Worm (Caenorhabditis elegans) whole organism, young adult: ENCODE data around the gene ung-1.

ENCODE experiments used
- B0019.2 ChIP-seq: fragments of 200-800 bp; sonication (Bioruptor generic); conservative IDR thresholded peaks from 2 replicates; pipeline ENCODE4 v1.3.6; 2022; ENCODE audit warnings: missing genetic modification reagents, missing genetic modification characterization, missing compliant biosample characterization
- C06A6.2 ChIP-seq: fragments of 200-800 bp; sonication (Bioruptor generic); conservative IDR thresholded peaks from 2 replicates; pipeline ENCODE4 v1.3.6; 2022; ENCODE audit warnings: missing genetic modification characterization, missing compliant biosample characterization
- F22D6.2 ChIP-seq: sonication (generic microtip); optimal IDR thresholded peaks from 2 replicates; lab custom pipeline; 2016; ENCODE audit warnings: mild to moderate bottlenecking, missing genetic modification characterization, missing compliant biosample characterization
- F33H1.4 ChIP-seq: fragments of 200-800 bp; sonication (Bioruptor generic); IDR thresholded peaks from 2 replicates; pipeline ENCODE4 v1.3.6; 2022; ENCODE audit warnings: missing genetic modification reagents, missing genetic modification characterization, missing compliant biosample characterization
- F55B11.4 ChIP-seq: sonication (generic microtip); optimal IDR thresholded peaks from 2 replicates; lab custom pipeline; 2016; ENCODE audit warnings: missing compliant biosample characterization, missing genetic modification characterization, borderline replicate concordance; ENCODE audit not compliant: insufficient read depth
- F57C9.4 ChIP-seq: sonication (generic microtip); optimal IDR thresholded peaks from 2 replicates; lab custom pipeline; 2017; ENCODE audit warnings: mild to moderate bottlenecking, missing genetic modification characterization, missing compliant biosample characterization
- Y53F4B.3 ChIP-seq: fragments of 200-800 bp; sonication (Bioruptor generic); IDR thresholded peaks from 2 replicates; pipeline ENCODE4 v1.3.6; 2022; ENCODE audit warnings: missing genetic modification reagents, missing genetic modification characterization, missing compliant biosample characterization
- Y95B8A.8 ChIP-seq: fragments of 200-800 bp; sonication (Bioruptor generic); IDR thresholded peaks from 2 replicates; pipeline ENCODE4 v1.3.6; 2022; ENCODE audit warnings: missing genetic modification reagents, missing genetic modification characterization, missing compliant biosample characterization
- akir-1 ChIP-seq: fragments of 200-800 bp; sonication (Bioruptor generic); optimal IDR thresholded peaks from 2 replicates; lab custom pipeline; 2018; ENCODE audit warnings: mild to moderate bottlenecking, missing genetic modification characterization, moderate library complexity, missing compliant biosample characterization
- ama-1 ChIP-seq, 3 experiments: fragments of 150-350 bp in 1 of 3; sonication (generic microtip) in 2 of 3; optimal IDR thresholded peaks; 2 replicates each; lab custom pipeline; 2014 to 2018; ENCODE audit warnings: missing biosample characterization in 2 of 3, missing genetic modification characterization in 2 of 3, missing genetic modification reagents in 2 of 3
- aptf-3 ChIP-seq: fragments of 200-800 bp; sonication (Bioruptor generic); IDR thresholded peaks from 2 replicates; pipeline ENCODE4 v1.3.6; 2022; ENCODE audit warnings: missing genetic modification characterization, missing compliant biosample characterization
- attf-5 ChIP-seq: fragments of 200-800 bp; sonication (Bioruptor generic); optimal IDR thresholded peaks from 2 replicates; lab custom pipeline; 2018; ENCODE audit warnings: mild to moderate bottlenecking, missing genetic modification characterization, missing compliant biosample characterization
- attf-6 ChIP-seq: fragments of 200-800 bp; sonication (Bioruptor generic); IDR thresholded peaks from 2 replicates; pipeline ENCODE4 v1.3.6; 2022; ENCODE audit warnings: missing genetic modification reagents, missing genetic modification characterization, missing compliant biosample characterization
- ccch-3 ChIP-seq: fragments of 200-800 bp; sonication (Bioruptor generic); optimal IDR thresholded peaks from 2 replicates; lab custom pipeline; 2018; ENCODE audit warnings: mild to moderate bottlenecking, missing genetic modification characterization, missing compliant biosample characterization
- ceh-100 ChIP-seq: fragments of 200-800 bp; sonication (Bioruptor generic); IDR thresholded peaks from 2 replicates; pipeline ENCODE4 v1.3.6; 2022; ENCODE audit warnings: missing genetic modification reagents, missing genetic modification characterization, missing compliant biosample characterization
- ceh-58 ChIP-seq: fragments of 200-800 bp; sonication (Bioruptor generic); IDR thresholded peaks from 2 replicates; pipeline ENCODE4 v1.3.6; 2022; ENCODE audit warnings: missing genetic modification characterization, missing compliant biosample characterization
- ceh-79 ChIP-seq: sonication (generic microtip); optimal IDR thresholded peaks from 2 replicates; lab custom pipeline; 2017; ENCODE audit warnings: mild to moderate bottlenecking, missing genetic modification characterization, missing compliant biosample characterization
- efl-1 ChIP-seq: fragments of 150-350 bp; optimal IDR thresholded peaks from 2 replicates; lab custom pipeline; 2014; ENCODE audit warnings: missing biosample characterization, missing genetic modification reagents, missing genetic modification characterization
- egl-18 ChIP-seq: fragments of 200-800 bp; sonication (Bioruptor generic); IDR thresholded peaks from 2 replicates; pipeline ENCODE4 v1.3.6; 2022; ENCODE audit warnings: missing genetic modification reagents, missing genetic modification characterization, missing compliant biosample characterization
- egl-44 ChIP-seq: fragments of 200-800 bp; sonication (Bioruptor generic); IDR thresholded peaks from 2 replicates; pipeline ENCODE4 v1.3.6; 2022; ENCODE audit warnings: missing genetic modification reagents, missing genetic modification characterization, missing compliant biosample characterization
- gei-17 ChIP-seq: fragments of 200-800 bp; sonication (Bioruptor generic); optimal IDR thresholded peaks from 2 replicates; lab custom pipeline; 2018; ENCODE audit warnings: mild to moderate bottlenecking, missing genetic modification characterization, missing compliant biosample characterization
- hmg-20 ChIP-seq: fragments of 200-800 bp; sonication (Bioruptor generic); IDR thresholded peaks from 2 replicates; pipeline ENCODE4 v1.3.6; 2022; ENCODE audit warnings: missing genetic modification reagents, missing genetic modification characterization, missing compliant biosample characterization
- hrde-1 ChIP-seq: sonication (generic microtip); optimal IDR thresholded peaks from 2 replicates; lab custom pipeline; 2016; ENCODE audit warnings: missing genetic modification characterization, mild to moderate bottlenecking, missing compliant biosample characterization, moderate library complexity, missing genotype, missing genetic modification reagents, borderline replicate concordance
- lag-1 ChIP-seq: fragments of 200-800 bp; sonication (Bioruptor generic); IDR thresholded peaks from 2 replicates; pipeline ENCODE4 v1.3.6; 2022; ENCODE audit warnings: missing genetic modification reagents, missing genetic modification characterization, missing compliant biosample characterization
- let-526 ChIP-seq: fragments of 200-800 bp; sonication (Bioruptor generic); IDR thresholded peaks from 2 replicates; pipeline ENCODE4 v1.3.6; 2022; ENCODE audit warnings: missing genetic modification reagents, missing genetic modification characterization, missing compliant biosample characterization
- lin-26 ChIP-seq: fragments of 200-800 bp; sonication (Bioruptor generic); IDR thresholded peaks from 2 replicates; pipeline ENCODE4 v1.3.6; 2022; ENCODE audit warnings: missing genetic modification reagents, missing genetic modification characterization, missing compliant biosample characterization
- lin-35 ChIP-seq, 3 experiments: fragments of 150-350 bp in 2 of 3; sonication (generic microtip) in 1 of 3; optimal IDR thresholded peaks; 2 replicates each; lab custom pipeline; 2014 to 2018; ENCODE audit warnings: missing biosample characterization in 3 of 3, missing genetic modification characterization in 3 of 3, missing genetic modification reagents in 3 of 3
- lin-40 ChIP-seq: sonication (generic microtip); optimal IDR thresholded peaks from 2 replicates; lab custom pipeline; 2016; ENCODE audit warnings: missing genetic modification characterization, mild to moderate bottlenecking, missing compliant biosample characterization, missing genotype, missing genetic modification reagents
- lir-1 ChIP-seq: fragments of 200-800 bp; sonication (Bioruptor generic); conservative IDR thresholded peaks from 2 replicates; pipeline ENCODE4 v1.3.6; 2022; ENCODE audit warnings: missing genetic modification reagents, missing genetic modification characterization, missing compliant biosample characterization
- lsl-1 ChIP-seq: fragments of 200-800 bp; sonication (Bioruptor generic); optimal IDR thresholded peaks from 2 replicates; lab custom pipeline; 2018; ENCODE audit warnings: mild to moderate bottlenecking, missing genetic modification characterization, moderate library complexity, missing compliant biosample characterization
- madf-8 ChIP-seq: fragments of 200-800 bp; sonication (Bioruptor generic); conservative IDR thresholded peaks from 2 replicates; pipeline ENCODE4 v1.3.6; 2022; ENCODE audit warnings: missing genetic modification reagents, missing genetic modification characterization, missing compliant biosample characterization
- mcd-1 ChIP-seq: fragments of 200-800 bp; sonication (Bioruptor generic); IDR thresholded peaks from 2 replicates; pipeline ENCODE4 v1.3.6; 2022; ENCODE audit warnings: missing genetic modification reagents, missing genetic modification characterization, missing compliant biosample characterization
- mes-4 ChIP-seq: sonication (generic microtip); optimal IDR thresholded peaks from 2 replicates; lab custom pipeline; 2016; ENCODE audit warnings: missing genotype, missing genetic modification characterization, missing compliant biosample characterization
- mxl-1 ChIP-seq: sonication (generic microtip); optimal IDR thresholded peaks from 2 replicates; lab custom pipeline; 2016; ENCODE audit warnings: missing genetic modification characterization, missing compliant biosample characterization
- nhr-120 ChIP-seq: fragments of 200-800 bp; sonication (Bioruptor generic); IDR thresholded peaks from 2 replicates; pipeline ENCODE4 v1.3.6; 2022; ENCODE audit warnings: missing genetic modification characterization, missing compliant biosample characterization
- nhr-90 ChIP-seq: sonication (generic microtip); optimal IDR thresholded peaks from 2 replicates; lab custom pipeline; 2016; ENCODE audit warnings: missing genotype, mild to moderate bottlenecking, missing genetic modification characterization, missing compliant biosample characterization
- pbrm-1 ChIP-seq: fragments of 200-800 bp; sonication (Bioruptor generic); IDR thresholded peaks from 2 replicates; pipeline ENCODE4 v1.3.6; 2022; ENCODE audit warnings: missing genetic modification reagents, missing genetic modification characterization, missing compliant biosample characterization
- rcor-1 ChIP-seq: fragments of 200-800 bp; sonication (Bioruptor generic); IDR thresholded peaks from 2 replicates; pipeline ENCODE4 v1.3.6; 2022; ENCODE audit warnings: missing genetic modification reagents, missing genetic modification characterization, missing compliant biosample characterization
- rec-8 ChIP-seq, 2 experiments: sonication (generic microtip); optimal IDR thresholded peaks; 2 replicates each; lab custom pipeline; 2016; ENCODE audit warnings: mild to moderate bottlenecking in 2 of 2, missing genetic modification characterization in 2 of 2, missing genetic modification reagents in 2 of 2, missing genotype in 2 of 2, missing biosample characterization in 1 of 2, missing compliant biosample characterization in 1 of 2, moderate library complexity in 1 of 2
- repo-1 ChIP-seq: sonication (generic microtip); optimal IDR thresholded peaks from 2 replicates; lab custom pipeline; 2017; ENCODE audit warnings: mild to moderate bottlenecking, missing genetic modification characterization, missing compliant biosample characterization
- sdz-38 ChIP-seq: sonication (generic microtip); optimal IDR thresholded peaks from 2 replicates; lab custom pipeline; 2016; ENCODE audit warnings: missing genotype, missing genetic modification characterization, missing compliant biosample characterization
- somi-1 ChIP-seq: fragments of 200-800 bp; sonication (Bioruptor generic); optimal IDR thresholded peaks from 2 replicates; lab custom pipeline; 2018; ENCODE audit warnings: mild to moderate bottlenecking, missing genetic modification characterization, missing compliant biosample characterization
- unc-130 ChIP-seq: sonication (generic microtip); optimal IDR thresholded peaks from 2 replicates; lab custom pipeline; 2016; ENCODE audit warnings: missing genetic modification reagents, missing genetic modification characterization, missing compliant biosample characterization
- unc-62 ChIP-seq: fragments of 150-350 bp; optimal IDR thresholded peaks from 2 replicates; lab custom pipeline; 2014; ENCODE audit warnings: missing biosample characterization, missing genetic modification reagents, missing genetic modification characterization
- zim-3 ChIP-seq: sonication (generic microtip); optimal IDR thresholded peaks from 2 replicates; lab custom pipeline; 2017; ENCODE audit warnings: mild to moderate bottlenecking, missing genetic modification characterization, moderate library complexity, missing compliant biosample characterization
- ztf-18 ChIP-seq: sonication (generic microtip); optimal IDR thresholded peaks from 2 replicates; lab custom pipeline; 2016; ENCODE audit warnings: missing genotype, mild to moderate bottlenecking, missing genetic modification characterization, missing compliant biosample characterization
- ztf-25 ChIP-seq: fragments of 200-800 bp; sonication (Bioruptor generic); IDR thresholded peaks from 2 replicates; pipeline ENCODE4 v1.3.6; 2022; ENCODE audit warnings: missing genetic modification reagents, missing genetic modification characterization, missing compliant biosample characterization
- ztf-3 ChIP-seq: fragments of 200-800 bp; sonication (Bioruptor generic); optimal IDR thresholded peaks from 2 replicates; lab custom pipeline; 2018; ENCODE audit warnings: mild to moderate bottlenecking, missing genetic modification characterization, missing compliant biosample characterization
- ztf-6 ChIP-seq: fragments of 200-800 bp; sonication (Bioruptor generic); IDR thresholded peaks from 2 replicates; pipeline ENCODE4 v1.3.6; 2022; ENCODE audit warnings: missing genetic modification reagents, missing genetic modification characterization, missing compliant biosample characterization

Gene ung-1

DNA sequence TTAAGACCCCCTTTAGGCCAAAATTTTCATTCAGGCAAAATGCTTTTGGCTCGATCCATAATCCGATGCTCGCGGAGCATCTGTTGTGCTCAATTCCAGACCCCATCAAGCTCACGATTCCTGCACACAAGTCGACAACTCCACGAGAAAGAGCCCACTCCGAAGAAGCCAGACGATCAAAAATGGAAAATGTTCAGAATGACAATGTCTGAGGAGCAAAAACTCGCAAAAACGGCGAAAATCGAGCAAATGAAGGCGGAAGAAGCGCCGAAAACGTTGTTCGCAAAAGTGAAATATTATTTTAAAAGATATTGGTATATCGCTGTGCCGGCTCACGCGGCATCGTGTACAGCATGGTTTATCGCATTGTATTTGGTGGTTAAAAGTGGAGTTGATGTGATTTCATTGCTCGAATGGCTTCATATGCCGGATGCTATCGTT is 52.2 kb downstream of the ung-1 start, which contains the start of gene Y56A3A.22 (continued):
- TF ChIP-seq lin-26 (GFP tag; lab: Robert Waterston, UW) (peak; percentile 55; the same call in 1 of the 2 replicates), ceh-58 (GFP tag; lab: Robert Waterston, UW) (no peak), egl-44 (no peak), pbrm-1 (GFP tag; lab: Robert Waterston, UW) (peak; percentile 81), lsl-1 (GFP tag; lab: Kevin White, UChicago) (no peak), ceh-100 (0 out of 2 replicates have a peak, but pooled peaks have one; percentile 26), mcd-1 (peak; percentile 46), C06A6.2 (GFP tag; lab: Robert Waterston, UW) (no peak), somi-1 (GFP tag; lab: Kevin White, UChicago) (peak; percentile 15), mxl-1 (tag; lab: Kevin White, UChicago) (no peak), Y53F4B.3 (GFP tag; lab: Robert Waterston, UW) (no peak), gei-17 (GFP tag; lab: Kevin White, UChicago) (peak; percentile 31), madf-8 (no peak), nhr-120 (GFP tag; lab: Robert Waterston, UW) (0 out of 2 replicates have a peak, but pooled peaks have one; percentile 58), ama-1 (optimal IDR thresholded peaks at IDR 0.05; lab: Kevin White, UChicago) (peak; percentile 87), ama-1 (GFP tag; optimal IDR thresholded peaks at IDR 0.05; lab: Kevin White, UChicago) (no peak), rcor-1 (GFP tag; lab: Robert Waterston, UW) (no peak), mes-4 (tag; lab: Kevin White, UChicago) (no peak), nhr-90 (tag; lab: Kevin White, UChicago) (no peak), akir-1 (GFP tag; lab: Kevin White, UChicago) (no peak), ztf-18 (tag; lab: Kevin White, UChicago) (no peak), hmg-20 (GFP tag; lab: Robert Waterston, UW) (peak; percentile 30; the same call in 1 of the 2 replicates), efl-1 (no peak), repo-1 (peak; percentile 93), sdz-38 (tag; lab: Kevin White, UChicago) (no peak), unc-62 (GFP tag; lab: Kevin White, UChicago) (no peak), rec-8 (tag; optimal IDR thresholded peaks at IDR 0.05; lab: Kevin White, UChicago) (no peak), F22D6.2 (tag; lab: Kevin White, UChicago) (no peak), attf-6 (GFP tag; lab: Robert Waterston, UW) (peak; percentile 66), ztf-25 (GFP tag; lab: Robert Waterston, UW) (no peak), lag-1 (no peak), let-526 (GFP tag; lab: Robert Waterston, UW) (no peak), lin-40 (peak; percentile 57), lir-1 (GFP tag; lab: Robert Waterston, UW) (no peak), attf-5 (GFP tag; lab: Kevin White, UChicago) (no peak), ceh-79 (peak; percentile 83), egl-18 (GFP tag; lab: Robert Waterston, UW) (no peak), zim-3 (tag; lab: Kevin White, UChicago) (peak; percentile 86), Y95B8A.8 (GFP tag; lab: Robert Waterston, UW) (no peak), aptf-3 (GFP tag; lab: Robert Waterston, UW) (peak; percentile 73; the same call in 1 of the 2 replicates), ztf-6 (GFP tag; lab: Robert Waterston, UW) (no peak), F57C9.4 (no peak), B0019.2 (GFP tag; lab: Robert Waterston, UW) (no peak), unc-130 (GFP tag; lab: Kevin White, UChicago) (no peak), ccch-3 (GFP tag; lab: Kevin White, UChicago) (no peak), F33H1.4 (GFP tag; lab: Robert Waterston, UW) (no peak), hrde-1 (tag; lab: Kevin White, UChicago) (peak; percentile 44), lin-35 (GFP tag; optimal IDR thresholded peaks at IDR 0.05; lab: Kevin White, UChicago) (no peak), ztf-3 (GFP tag; lab: Kevin White, UChicago) (peak; percentile 72), F55B11.4 (tag; lab: Kevin White, UChicago) (no peak)
